Fruit fly (Drosophila melanogaster) whole organism, embryonic: ENCODE results near the gene Pcif1.
A peak's percentile ranks its signal among the peaks of the same experiment; 100 is the strongest.

Source experiments
- Adf1 ChIP-seq: fragments of 200-800 bp; sonication (Bioruptor generic); IDR thresholded peaks from 2 replicates; pipeline ENCODE4 v1.3.6; 2022; ENCODE audit warnings: missing biosample characterization, missing genetic modification characterization
- Atf6 ChIP-seq: fragments of 200-800 bp; sonication (Bioruptor generic); IDR thresholded peaks from 2 replicates; pipeline ENCODE4 v1.3.6; 2022; ENCODE audit warnings: missing biosample characterization, missing genetic modification characterization
- BtbVII ChIP-seq: fragments of 200-800 bp; sonication (Bioruptor generic); optimal IDR thresholded peaks from 3 replicates; lab custom pipeline; 2017; ENCODE audit warnings: missing biosample characterization, mild to moderate bottlenecking, missing genetic modification characterization
- CG10565 ChIP-seq: fragments of 200-800 bp; sonication (Bioruptor generic); optimal IDR thresholded peaks from 3 replicates; lab custom pipeline; 2016; ENCODE audit warnings: missing biosample characterization, mild to moderate bottlenecking, missing genetic modification characterization
- CG11456 ChIP-seq: fragments of 200-800 bp; sonication (Bioruptor generic); IDR thresholded peaks from 3 replicates; pipeline ENCODE4 v1.3.6; 2022; ENCODE audit warnings: missing biosample characterization, missing genetic modification characterization
- CG12236 ChIP-seq: fragments of 200-800 bp; sonication (Bioruptor generic); optimal IDR thresholded peaks from 2 replicates; lab custom pipeline; 2016; ENCODE audit warnings: missing biosample characterization, missing genetic modification characterization
- CG14050 ChIP-seq: fragments of 200-800 bp; sonication (Bioruptor generic); IDR thresholded peaks from 3 replicates; pipeline ENCODE4 v1.3.6; 2022; ENCODE audit warnings: missing biosample characterization, missing genetic modification characterization
- CG14710 ChIP-seq: fragments of 200-800 bp; sonication (Bioruptor generic); optimal IDR thresholded peaks from 3 replicates; lab custom pipeline; 2019; ENCODE audit warnings: missing biosample characterization, mild to moderate bottlenecking, missing genetic modification characterization, moderate library complexity
- CG14860 ChIP-seq: fragments of 200-800 bp; sonication (Bioruptor generic); IDR thresholded peaks from 3 replicates; pipeline ENCODE4 v1.3.6; 2022; ENCODE audit warnings: missing biosample characterization, missing genetic modification characterization; ENCODE audit not compliant: partially characterized antibody
- CG17385 ChIP-seq: fragments of 200-800 bp; sonication (Bioruptor generic); optimal IDR thresholded peaks from 3 replicates; lab custom pipeline; 2018; ENCODE audit warnings: missing biosample characterization, mild to moderate bottlenecking, missing genetic modification characterization
- CG18011 ChIP-seq: fragments of 200-800 bp; sonication (Bioruptor generic); optimal IDR thresholded peaks from 2 replicates; lab custom pipeline; 2017; ENCODE audit warnings: missing biosample characterization, missing genetic modification characterization, mild to moderate bottlenecking, moderate library complexity, missing genotype
- CG31224 ChIP-seq: fragments of 200-800 bp; sonication (Bioruptor generic); IDR thresholded peaks from 2 replicates; pipeline ENCODE4 v1.3.6; 2022; ENCODE audit warnings: missing biosample characterization, missing genetic modification characterization
- CG34376 ChIP-seq: fragments of 200-800 bp; sonication (Bioruptor generic); optimal IDR thresholded peaks from 2 replicates; lab custom pipeline; 2018; ENCODE audit warnings: missing biosample characterization, mild to moderate bottlenecking, missing genetic modification characterization
- CG5180 ChIP-seq: fragments of 200-800 bp; sonication (Bioruptor generic); optimal IDR thresholded peaks from 3 replicates; lab custom pipeline; 2017; ENCODE audit warnings: missing biosample characterization, missing genetic modification characterization, mild to moderate bottlenecking, moderate library complexity, missing genetic modification reagents
- CG6254 ChIP-seq: fragments of 200-800 bp; sonication (Bioruptor generic); optimal IDR thresholded peaks from 3 replicates; lab custom pipeline; 2017; ENCODE audit warnings: mild to moderate bottlenecking, missing biosample characterization, missing genetic modification reagents, missing genetic modification characterization
- CG8290 ChIP-seq, 3 experiments: fragments of 200-800 bp; sonication (Bioruptor generic); optimal IDR thresholded peaks; 2 replicates each; lab custom pipeline; 2016 to 2019; ENCODE audit warnings: missing biosample characterization in 3 of 3, missing genetic modification characterization in 3 of 3, mild to moderate bottlenecking in 2 of 3, moderate library complexity in 1 of 3
- CG9727 ChIP-seq: fragments of 200-800 bp; sonication (Bioruptor generic); optimal IDR thresholded peaks from 3 replicates; lab custom pipeline; 2017; ENCODE audit warnings: missing biosample characterization, mild to moderate bottlenecking, missing genetic modification characterization
- CHES-1-like ChIP-seq: fragments of 200-800 bp; sonication (Bioruptor generic); optimal IDR thresholded peaks from 2 replicates; lab custom pipeline; 2016; ENCODE audit warnings: missing biosample characterization, missing genetic modification characterization
- Camta ChIP-seq: fragments of 200-800 bp; sonication (Bioruptor generic); optimal IDR thresholded peaks from 2 replicates; lab custom pipeline; 2016; ENCODE audit warnings: missing biosample characterization, missing genetic modification characterization
- D ChIP-seq, 2 experiments: fragments of 200-800 bp in 1 of 2; fragments of >200 bp in 1 of 2; sonication (Bioruptor generic) in 1 of 2; optimal IDR thresholded peaks; 2 replicates in 1 of 2; 3 replicates in 1 of 2; lab custom pipeline; 2017; ENCODE audit warnings: mild to moderate bottlenecking in 1 of 2, missing biosample characterization in 1 of 2, missing genetic modification characterization in 1 of 2, missing genetic modification reagents in 1 of 2
- Dad ChIP-seq: fragments of 200-800 bp; sonication (Bioruptor generic); optimal IDR thresholded peaks from 3 replicates; lab custom pipeline; 2016; ENCODE audit warnings: missing biosample characterization, missing genetic modification characterization
- Deaf1 ChIP-seq: fragments of 200-800 bp; optimal IDR thresholded peaks from 3 replicates; lab custom pipeline; 2019; ENCODE audit warnings: missing biosample characterization, mild to moderate bottlenecking, missing genetic modification characterization, moderate library complexity
- Dip3 ChIP-seq: fragments of 200-800 bp; sonication (Bioruptor generic); optimal IDR thresholded peaks from 3 replicates; lab custom pipeline; 2016; ENCODE audit warnings: missing biosample characterization, missing genetic modification characterization
- HmgZ ChIP-seq: fragments of 200-800 bp; sonication (Bioruptor generic); optimal IDR thresholded peaks from 2 replicates; lab custom pipeline; 2018; ENCODE audit warnings: missing biosample characterization, mild to moderate bottlenecking, missing genetic modification characterization
- Hsf ChIP-seq: fragments of 200-800 bp; sonication (Bioruptor generic); optimal IDR thresholded peaks from 3 replicates; lab custom pipeline; 2016; ENCODE audit warnings: missing biosample characterization, missing genetic modification characterization
- Neu2 ChIP-seq: fragments of 200-800 bp; sonication (Bioruptor generic); optimal IDR thresholded peaks from 3 replicates; lab custom pipeline; 2016; ENCODE audit warnings: missing biosample characterization, missing genetic modification characterization, borderline replicate concordance
- Sox100B ChIP-seq: fragments of 200-800 bp; sonication (Bioruptor generic); optimal IDR thresholded peaks from 3 replicates; lab custom pipeline; 2018; ENCODE audit warnings: missing biosample characterization, mild to moderate bottlenecking, missing genetic modification characterization
- ara ChIP-seq: fragments of 200-800 bp; sonication (Bioruptor generic); IDR thresholded peaks from 2 replicates; pipeline ENCODE4 v1.3.6; 2022; ENCODE audit warnings: missing biosample characterization, missing genetic modification characterization
- bab2 ChIP-seq: fragments of 200-800 bp; sonication (Bioruptor generic); optimal IDR thresholded peaks from 2 replicates; lab custom pipeline; 2016; ENCODE audit warnings: missing biosample characterization, missing genetic modification characterization
- cad ChIP-seq: fragments of >200 bp; optimal IDR thresholded peaks from 2 replicates; lab custom pipeline; 2017; ENCODE audit warnings: missing biosample characterization, missing genetic modification characterization
- croc ChIP-seq: fragments of 200-800 bp; sonication (Bioruptor generic); conservative IDR thresholded peaks from 3 replicates; pipeline ENCODE4 v1.3.6; 2022; ENCODE audit warnings: missing biosample characterization, missing genetic modification characterization
- dimm ChIP-seq: fragments of 200-800 bp; sonication (Bioruptor generic); IDR thresholded peaks from 2 replicates; pipeline ENCODE4 v1.3.6; 2022; ENCODE audit warnings: missing biosample characterization, missing genetic modification characterization
- disco-r ChIP-seq: fragments of 200-800 bp; sonication (Bioruptor generic); optimal IDR thresholded peaks from 2 replicates; lab custom pipeline; 2016; ENCODE audit warnings: missing biosample characterization, missing genetic modification characterization
- en ChIP-seq: fragments of 200-800 bp; sonication (Bioruptor generic); optimal IDR thresholded peaks from 2 replicates; lab custom pipeline; 2016; ENCODE audit warnings: missing biosample characterization, missing genetic modification characterization
- esg ChIP-seq: fragments of 200-800 bp; sonication (Bioruptor generic); conservative IDR thresholded peaks from 2 replicates; pipeline ENCODE4 v1.3.6; 2022; ENCODE audit warnings: missing biosample characterization, missing genetic modification characterization
- gem ChIP-seq: fragments of 200-800 bp; sonication (Bioruptor generic); optimal IDR thresholded peaks from 2 replicates; lab custom pipeline; 2019; ENCODE audit warnings: missing biosample characterization, mild to moderate bottlenecking, missing genetic modification characterization, moderate library complexity
- h ChIP-seq: fragments of >200 bp; optimal IDR thresholded peaks from 2 replicates; lab custom pipeline; 2017
- ken ChIP-seq: fragments of 200-800 bp; sonication (Bioruptor generic); IDR thresholded peaks from 3 replicates; pipeline ENCODE4 v1.3.6; 2022; ENCODE audit warnings: missing biosample characterization, missing genetic modification characterization
- mam ChIP-seq: fragments of 200-800 bp; sonication (Bioruptor generic); optimal IDR thresholded peaks from 3 replicates; lab custom pipeline; 2016; ENCODE audit warnings: missing biosample characterization, missing genetic modification characterization
- oc ChIP-seq: fragments of 200-800 bp; sonication (Bioruptor generic); optimal IDR thresholded peaks from 2 replicates; lab custom pipeline; 2018; ENCODE audit warnings: missing biosample characterization, mild to moderate bottlenecking, missing genetic modification characterization, moderate library complexity
- peb ChIP-seq: fragments of 200-800 bp; sonication (Bioruptor generic); IDR thresholded peaks from 2 replicates; pipeline ENCODE4 v1.3.6; 2022; ENCODE audit warnings: missing biosample characterization, missing genetic modification characterization
- ranshi ChIP-seq: fragments of 200-800 bp; sonication (Bioruptor generic); IDR thresholded peaks from 2 replicates; pipeline ENCODE4 v1.3.6; 2022; ENCODE audit warnings: missing biosample characterization, missing genetic modification characterization
- rib ChIP-seq: fragments of 200-800 bp; sonication (Bioruptor generic); IDR thresholded peaks from 2 replicates; pipeline ENCODE4 v1.3.6; 2022; ENCODE audit warnings: missing biosample characterization, missing genetic modification characterization
- run ChIP-seq: fragments of 200-800 bp; sonication (Bioruptor generic); optimal IDR thresholded peaks from 3 replicates; lab custom pipeline; 2018; ENCODE audit warnings: missing biosample characterization, mild to moderate bottlenecking, missing genetic modification characterization
- salm ChIP-seq: fragments of 200-800 bp; sonication (Bioruptor generic); optimal IDR thresholded peaks from 2 replicates; lab custom pipeline; 2018; ENCODE audit warnings: missing biosample characterization, mild to moderate bottlenecking, missing genetic modification characterization
- shn ChIP-seq: fragments of 200-800 bp; sonication (Bioruptor generic); optimal IDR thresholded peaks from 3 replicates; lab custom pipeline; 2016; ENCODE audit warnings: missing biosample characterization, missing genetic modification characterization
- sisA ChIP-seq: fragments of 200-800 bp; sonication (Bioruptor generic); IDR thresholded peaks from 2 replicates; pipeline ENCODE4 v1.3.6; 2022; ENCODE audit warnings: missing biosample characterization, missing genetic modification characterization
- tin ChIP-seq: fragments of 200-800 bp; sonication (Bioruptor generic); optimal IDR thresholded peaks from 3 replicates; lab custom pipeline; 2016; ENCODE audit warnings: missing biosample characterization, missing genetic modification characterization
- zf30C ChIP-seq: fragments of 200-800 bp; sonication (Bioruptor generic); optimal IDR thresholded peaks from 3 replicates; lab custom pipeline; 2018; ENCODE audit warnings: missing biosample characterization, mild to moderate bottlenecking, missing genetic modification characterization

The Pcif1 gene

DNA sequence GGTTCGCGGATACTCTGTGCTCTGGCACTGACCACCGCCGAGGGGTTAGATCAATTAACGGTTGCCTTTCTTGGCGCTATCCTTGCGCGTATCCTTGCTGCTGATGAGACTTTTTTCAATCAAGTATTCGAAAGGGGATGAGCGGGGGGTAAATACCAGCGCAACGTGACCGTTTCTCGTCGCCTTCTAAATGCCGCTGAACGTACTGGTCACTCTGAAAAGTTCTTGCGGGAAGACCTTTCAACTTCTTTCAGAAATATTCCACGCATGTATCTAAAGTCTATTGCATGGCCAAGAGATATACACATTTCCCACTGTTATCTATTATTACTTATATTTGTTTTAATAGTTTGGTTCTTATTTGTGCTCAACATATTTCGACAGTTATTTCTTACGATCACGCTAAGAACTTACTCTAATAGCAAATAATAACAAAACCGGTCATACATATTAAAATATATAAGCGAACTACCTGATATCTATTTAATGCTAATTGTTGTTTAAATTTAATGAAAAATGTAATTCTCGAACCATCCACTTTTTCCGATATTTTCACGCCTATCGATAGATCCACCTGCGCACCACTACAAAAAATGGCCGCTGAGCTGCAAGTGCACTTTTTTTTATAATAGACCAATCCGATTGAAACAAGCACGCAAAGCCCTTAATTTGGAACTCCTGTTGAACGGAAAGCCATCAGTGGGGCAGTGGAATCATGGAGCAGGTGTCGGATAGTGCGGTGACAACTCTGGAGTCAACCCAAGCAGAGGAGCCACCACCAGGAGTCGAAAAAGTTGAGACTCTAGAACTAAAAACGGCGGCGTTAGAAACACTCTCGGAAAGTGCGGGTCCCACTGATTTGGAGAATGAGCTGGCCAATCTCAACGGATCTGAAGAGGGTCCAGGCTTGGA is 23.3 kb upstream of the Pcif1 start, which contains the start of the genes CG3634 and HIPP1 (continued):
- no peak for TF ChIP-seq croc (GFP tag; lab: Robert Waterston, UW)
- TF ChIP-seq shn, result no peak
- no peak for TF ChIP-seq salm (tag; lab: Kevin White, UChicago)
- TF ChIP-seq CG17385, result no peak
- no peak for TF ChIP-seq CHES-1-like (GFP tag; lab: Kevin White, UChicago)
- no peak for TF ChIP-seq CG10565 (GFP tag; lab: Kevin White, UChicago)
- TF ChIP-seq h (lab: Kevin White, UChicago), result no peak
- no peak for TF ChIP-seq bab2 (GFP tag; lab: Kevin White, UChicago)
- no peak for TF ChIP-seq Adf1 (GFP tag; lab: Robert Waterston, UW)
- no peak for TF ChIP-seq Camta (GFP tag; lab: Kevin White, UChicago)
- no peak for TF ChIP-seq CG31224
- peak; percentile 75 for TF ChIP-seq CG14710 (tag; lab: Kevin White, UChicago)
- TF ChIP-seq CG14860 (GFP tag; lab: Robert Waterston, UW), result peak; percentile 42; the same call in 2 of the 3 replicates
- TF ChIP-seq BtbVII (GFP tag; lab: Kevin White, UChicago), result no peak
- peak; percentile 17 for TF ChIP-seq CG9727
- TF ChIP-seq CG14050, result no peak
- TF ChIP-seq disco-r, result no peak
- TF ChIP-seq Hsf (GFP tag; lab: Kevin White, UChicago), result peak; percentile 24
- no peak for TF ChIP-seq tin
- no peak for TF ChIP-seq Dad (GFP tag; lab: Kevin White, UChicago)
- 0 out of 2 replicates have a peak, but pooled peaks have one; percentile 23 for TF ChIP-seq rib (GFP tag; lab: Robert Waterston, UW)
- TF ChIP-seq Sox100B (GFP tag; lab: Kevin White, UChicago), result no peak
- TF ChIP-seq sisA (GFP tag; lab: Robert Waterston, UW), result no peak
- no peak for TF ChIP-seq Neu2 (GFP tag; lab: Kevin White, UChicago)
- TF ChIP-seq esg, result no peak
- TF ChIP-seq mam, result peak; percentile 9
- TF ChIP-seq CG5180, result no peak
- TF ChIP-seq ara (GFP tag; lab: Robert Waterston, UW), result no peak
- TF ChIP-seq CG34376, result no peak
- TF ChIP-seq CG6254 (GFP tag; lab: Kevin White, UChicago), result no peak
- TF ChIP-seq ranshi (GFP tag; lab: Robert Waterston, UW), result no peak
- no peak for TF ChIP-seq D (optimal IDR thresholded peaks at IDR 0.05; lab: Kevin White, UChicago)
- no peak for TF ChIP-seq D (GFP tag; optimal IDR thresholded peaks at IDR 0.05; lab: Kevin White, UChicago)
- 0 out of 3 replicates have a peak, but pooled peaks have one; percentile 14 for TF ChIP-seq CG11456 (GFP tag; lab: Robert Waterston, UW)
- TF ChIP-seq cad, result no peak
- no peak for TF ChIP-seq CG12236
- no peak for TF ChIP-seq zf30C (GFP tag; lab: Kevin White, UChicago)
- TF ChIP-seq gem, result no peak
- no peak for TF ChIP-seq ken (GFP tag; lab: Robert Waterston, UW)
- TF ChIP-seq peb (GFP tag; lab: Robert Waterston, UW), result no peak
- no peak for TF ChIP-seq CG18011 (GFP tag; lab: Kevin White, UChicago)
- TF ChIP-seq HmgZ, result no peak
- no peak for TF ChIP-seq Dip3 (GFP tag; lab: Kevin White, UChicago)
- peak; percentile 3 for TF ChIP-seq CG8290 (GFP tag; optimal IDR thresholded peaks at IDR 0.05; lab: Kevin White, UChicago)
- TF ChIP-seq CG8290 (tag; optimal IDR thresholded peaks at IDR 0.05; lab: Kevin White, UChicago), result no peak
- TF ChIP-seq en (GFP tag; lab: Kevin White, UChicago), result no peak
- TF ChIP-seq oc (tag; lab: Kevin White, UChicago), result no peak
- TF ChIP-seq dimm (GFP tag; lab: Robert Waterston, UW), result no peak
- TF ChIP-seq run, result no peak
- 0 out of 2 replicates have a peak, but pooled peaks have one; percentile 34 for TF ChIP-seq Atf6 (GFP tag; lab: Robert Waterston, UW)
- no peak for TF ChIP-seq Deaf1 (tag; lab: Kevin White, UChicago)
